Fruit fly (Drosophila melanogaster) whole organism, adult: ENCODE data around the gene CG5646.

Experiments
- CG11617 ChIP-seq: fragments of 200-800 bp; sonication (Bioruptor generic); optimal IDR thresholded peaks from 2 replicates; lab custom pipeline; 2017; ENCODE audit warnings: mild to moderate bottlenecking, missing biosample characterization, missing genetic modification reagents, missing genetic modification characterization
- CG12768 ChIP-seq: fragments of 200-800 bp; sonication (Bioruptor generic); optimal IDR thresholded peaks from 2 replicates; lab custom pipeline; 2017; ENCODE audit warnings: missing biosample characterization, missing genetic modification characterization, mild to moderate bottlenecking, moderate library complexity, missing genetic modification reagents
- CG1620 ChIP-seq: fragments of 200-800 bp; sonication (Bioruptor generic); optimal IDR thresholded peaks from 2 replicates; lab custom pipeline; 2016; ENCODE audit warnings: missing biosample characterization, missing genetic modification characterization
- CG5204 ChIP-seq: fragments of 200-800 bp; sonication (Bioruptor generic); optimal IDR thresholded peaks from 2 replicates; lab custom pipeline; 2016; ENCODE audit warnings: missing biosample characterization, missing genetic modification characterization
- CG7101 ChIP-seq: fragments of 200-800 bp; sonication (Bioruptor generic); optimal IDR thresholded peaks from 2 replicates; lab custom pipeline; 2018; ENCODE audit warnings: missing biosample characterization, mild to moderate bottlenecking, missing genetic modification characterization, moderate library complexity
- Crg-1 ChIP-seq: fragments of 200-800 bp; sonication (Bioruptor generic); optimal IDR thresholded peaks from 2 replicates; lab custom pipeline; 2016; ENCODE audit warnings: missing biosample characterization, missing genetic modification characterization
- Mnt ChIP-seq: fragments of 200-800 bp; sonication (Bioruptor generic); optimal IDR thresholded peaks from 2 replicates; lab custom pipeline; 2016; ENCODE audit warnings: missing biosample characterization, mild to moderate bottlenecking, missing genetic modification characterization
- bab1 ChIP-seq: fragments of 200-800 bp; sonication (Bioruptor generic); optimal IDR thresholded peaks from 3 replicates; lab custom pipeline; 2019; ENCODE audit warnings: missing biosample characterization, mild to moderate bottlenecking, missing genetic modification characterization, moderate library complexity
- cic ChIP-seq: fragments of 200-800 bp; sonication (Bioruptor generic); optimal IDR thresholded peaks from 2 replicates; lab custom pipeline; 2017; ENCODE audit warnings: missing biosample characterization, mild to moderate bottlenecking, missing genetic modification characterization, moderate library complexity
- kay ChIP-seq: fragments of 200-800 bp; sonication (Bioruptor generic); peaks from one replicate; lab custom pipeline; 2016; ENCODE audit warnings: missing biosample characterization, missing genetic modification characterization, borderline replicate concordance
- toe ChIP-seq: fragments of 200-800 bp; sonication (Bioruptor generic); optimal IDR thresholded peaks from 2 replicates; lab custom pipeline; 2016; ENCODE audit warnings: missing biosample characterization, missing genetic modification characterization

DNA sequence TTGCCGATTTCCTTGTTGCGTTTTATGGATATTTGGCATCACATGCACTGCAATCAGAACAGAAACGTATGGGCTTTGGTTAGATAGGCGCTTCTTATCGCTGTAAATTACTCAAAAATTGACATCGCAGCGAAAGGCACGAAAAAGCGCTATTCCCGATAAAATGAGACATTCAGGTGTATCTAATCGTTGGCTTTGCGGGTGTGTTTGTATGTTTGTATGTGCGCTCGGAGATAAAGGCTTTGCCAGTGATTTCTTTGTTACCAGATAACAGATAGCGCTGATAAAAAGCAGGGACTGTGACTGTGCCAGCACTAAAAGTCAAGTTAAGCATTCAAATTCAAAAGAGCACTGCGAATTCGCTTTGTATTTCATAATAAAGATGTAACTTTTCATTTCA, 7.4 kb upstream of the CG5646 start:
- no peak for TF ChIP-seq Mnt (GFP tag; lab: Kevin White, UChicago)
- TF ChIP-seq CG1620 (GFP tag; lab: Kevin White, UChicago), result no peak
- no peak for TF ChIP-seq CG12768 (GFP tag; lab: Kevin White, UChicago)
- no peak for TF ChIP-seq toe (GFP tag; lab: Kevin White, UChicago)
- TF ChIP-seq bab1 (GFP tag; lab: Kevin White, UChicago), result no peak
- TF ChIP-seq cic (GFP tag; lab: Kevin White, UChicago), result no peak
- no peak for TF ChIP-seq CG11617 (GFP tag; lab: Kevin White, UChicago)
- no peak for TF ChIP-seq CG7101 (tag; lab: Kevin White, UChicago)
- no peak for TF ChIP-seq CG5204
- TF ChIP-seq Crg-1 (GFP tag; lab: Kevin White, UChicago), result no peak
- TF ChIP-seq kay, result peak; percentile 59
